Fruit fly (Drosophila melanogaster): ENCODE results near the gene Apoltp.

The Apoltp gene

DNA sequence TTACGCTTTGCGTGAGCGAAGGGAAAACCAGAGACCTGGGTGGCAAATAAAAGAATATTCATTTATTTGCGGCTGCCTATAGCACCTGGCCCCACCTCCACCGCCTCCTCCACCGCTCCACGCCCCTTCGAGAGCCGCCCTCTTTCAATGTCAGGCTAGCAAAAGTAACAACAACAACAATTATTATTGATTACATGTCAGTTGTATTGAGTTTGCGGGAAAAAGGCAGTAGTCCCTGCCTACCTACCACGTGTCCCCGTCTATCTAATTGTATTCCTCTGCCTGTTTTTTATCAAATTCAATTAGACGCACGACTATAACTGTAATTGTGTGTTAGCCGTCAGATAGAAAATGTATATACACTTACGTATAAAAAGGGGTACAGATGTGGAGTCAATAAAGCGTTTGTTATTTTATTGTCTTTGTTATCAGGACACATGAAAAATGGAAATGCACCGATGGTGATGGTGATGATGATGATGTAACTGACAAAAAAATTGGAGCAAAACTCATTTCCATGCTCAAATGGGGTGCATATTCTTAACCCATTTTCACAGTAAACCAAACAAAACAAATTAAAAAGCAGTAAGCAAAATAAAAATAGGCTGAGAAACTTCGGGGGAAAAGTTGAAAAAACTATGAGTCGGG lies 56.7 kb downstream of the Apoltp start:
- TF ChIP-seq usp (GFP tag; optimal IDR thresholded peaks at IDR 0.05) (no peak), psq (optimal IDR thresholded peaks at IDR 0.05) (no peak), EcR (GFP tag; optimal IDR thresholded peaks at IDR 0.05) (no peak), pan (optimal IDR thresholded peaks at IDR 0.05) (no peak), CG8478 (optimal IDR thresholded peaks at IDR 0.05) (no peak), Dll (optimal IDR thresholded peaks at IDR 0.05) (no peak)

DNA sequence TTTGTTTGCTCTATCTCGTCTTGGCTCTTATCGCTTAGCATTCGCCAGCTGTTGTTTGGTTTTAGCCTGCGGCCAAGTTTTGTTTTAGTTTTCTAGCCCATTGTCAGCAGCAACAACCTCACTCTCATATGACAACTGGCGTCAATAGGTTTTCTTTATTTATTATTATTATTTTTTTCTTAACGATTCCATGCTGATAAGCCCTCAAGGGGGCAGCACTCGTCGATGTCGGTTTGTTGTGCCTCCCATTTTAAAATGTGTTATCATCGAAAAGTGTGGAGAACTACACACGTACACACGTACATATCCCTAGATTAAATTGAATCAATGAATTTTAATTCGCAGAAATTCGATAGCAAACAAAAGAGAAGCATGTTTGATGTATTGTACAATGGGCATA lies 57.3 kb downstream of the Apoltp start:
- TF ChIP-seq usp (GFP tag; optimal IDR thresholded peaks at IDR 0.05), result no peak
- TF ChIP-seq Dll (optimal IDR thresholded peaks at IDR 0.05), result no peak
- TF ChIP-seq pan (optimal IDR thresholded peaks at IDR 0.05), result no peak

DNA sequence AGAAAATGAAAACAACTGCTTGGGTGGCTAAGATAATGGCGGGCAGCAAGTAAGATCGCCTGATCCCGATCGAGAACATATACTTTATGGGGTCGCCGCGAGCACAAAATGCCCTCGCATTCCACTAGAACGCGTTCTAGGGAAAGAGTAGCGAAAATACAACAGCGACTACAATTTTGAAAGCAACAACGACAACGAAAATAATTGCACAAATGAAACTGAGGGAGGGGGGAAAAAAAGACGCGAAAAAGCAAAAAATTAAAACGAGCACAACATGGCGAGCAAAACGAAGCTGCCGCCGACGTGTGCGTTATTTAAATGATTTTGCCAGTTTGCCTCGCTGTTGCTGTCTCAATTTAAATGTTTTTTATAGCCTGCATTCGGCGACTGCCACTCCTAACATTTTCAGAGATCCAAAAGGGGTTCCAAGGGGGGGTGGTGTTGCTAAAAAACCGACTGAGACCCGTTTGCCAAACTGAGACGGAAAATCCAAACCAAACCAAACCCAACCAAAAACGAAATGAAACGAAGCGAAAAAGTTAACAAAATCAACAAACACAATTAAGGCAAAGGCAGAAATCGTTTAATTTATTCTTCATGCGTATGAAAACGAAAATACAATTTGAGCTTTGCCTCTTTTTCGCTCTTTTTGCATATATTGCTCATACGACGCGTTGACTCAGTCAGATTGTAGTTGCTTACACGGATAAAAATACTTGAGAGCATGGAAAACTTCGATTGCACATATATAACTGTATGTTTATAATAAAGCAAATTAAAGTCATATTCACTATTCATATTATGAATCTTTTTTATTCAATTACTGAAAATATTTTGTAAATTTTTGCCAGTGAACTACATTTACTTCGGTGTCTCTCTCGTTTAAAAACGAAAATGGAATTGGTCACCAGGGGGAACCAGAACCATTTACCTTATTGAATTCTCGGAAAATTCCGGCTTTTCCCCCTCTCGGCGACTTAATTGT lies 58.7 kb downstream of the Apoltp start:
- TF ChIP-seq psq (optimal IDR thresholded peaks at IDR 0.05), result no peak
- TF ChIP-seq CG8478 (optimal IDR thresholded peaks at IDR 0.05), result no peak
- no peak for TF ChIP-seq usp (GFP tag; optimal IDR thresholded peaks at IDR 0.05)
- TF ChIP-seq Dll (optimal IDR thresholded peaks at IDR 0.05), result no peak
- TF ChIP-seq pan (optimal IDR thresholded peaks at IDR 0.05), result no peak
- no peak for TF ChIP-seq EcR (GFP tag; optimal IDR thresholded peaks at IDR 0.05)

- TF ChIP-seq EcR (GFP tag; optimal IDR thresholded peaks at IDR 0.05) (no peak), CG8478 (optimal IDR thresholded peaks at IDR 0.05) (no peak), psq (optimal IDR thresholded peaks at IDR 0.05) (no peak), Dll (optimal IDR thresholded peaks at IDR 0.05) (no peak), pan (optimal IDR thresholded peaks at IDR 0.05) (no peak), usp (GFP tag; optimal IDR thresholded peaks at IDR 0.05) (no peak)
These were observed 60.1 kb downstream of the Apoltp start for dm6 chr2L:9693924-9694610.

dm6 chr2L:9695723-9696122 lies 61.7 kb downstream of the Apoltp start:
- no peak for TF ChIP-seq psq (optimal IDR thresholded peaks at IDR 0.05)
- no peak for TF ChIP-seq usp (GFP tag; optimal IDR thresholded peaks at IDR 0.05)
- TF ChIP-seq pan (optimal IDR thresholded peaks at IDR 0.05), result no peak
- TF ChIP-seq Dll (optimal IDR thresholded peaks at IDR 0.05), result no peak
- no peak for TF ChIP-seq CG8478 (optimal IDR thresholded peaks at IDR 0.05)
- TF ChIP-seq EcR (GFP tag; optimal IDR thresholded peaks at IDR 0.05), result no peak

DNA sequence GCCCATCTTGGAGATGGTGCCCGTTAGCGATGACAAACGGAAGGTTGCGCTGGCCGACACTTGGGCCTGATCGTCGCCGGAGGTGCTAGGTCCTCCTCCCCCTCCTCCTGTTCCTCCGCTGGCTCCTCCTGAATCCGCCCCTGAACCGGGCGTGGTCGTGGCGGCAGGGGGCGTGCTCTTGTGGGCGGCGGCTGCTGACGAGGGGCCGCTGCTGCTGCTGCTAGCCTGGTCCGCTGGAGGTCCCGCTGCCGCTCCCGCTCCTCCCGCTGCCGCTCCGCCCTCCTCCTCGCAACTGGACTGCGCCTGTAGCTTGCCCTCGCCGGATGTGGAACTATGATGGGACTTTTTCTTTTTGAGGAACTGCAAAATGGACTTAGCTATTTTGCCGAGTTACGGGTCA lies 63.6 kb downstream of the Apoltp start:
- TF ChIP-seq pan (optimal IDR thresholded peaks at IDR 0.05) (no peak), psq (optimal IDR thresholded peaks at IDR 0.05) (no peak), CG8478 (optimal IDR thresholded peaks at IDR 0.05) (no peak), EcR (GFP tag; optimal IDR thresholded peaks at IDR 0.05) (no peak), Dll (optimal IDR thresholded peaks at IDR 0.05) (no peak), usp (GFP tag; optimal IDR thresholded peaks at IDR 0.05) (no peak)

- TF ChIP-seq pan (optimal IDR thresholded peaks at IDR 0.05), result no peak
- TF ChIP-seq CG8478 (optimal IDR thresholded peaks at IDR 0.05), result peak; percentile 60
These were observed 64.3 kb downstream of the Apoltp start for dm6 chr2L:9698092-9698922.

dm6 chr2L:9698923-9699493 lies 65.0 kb downstream of the Apoltp start, which contains the start of gene Pka-C1:
Pka-C1 (minus strand) TSS chr2L:9699297.
- no peak for TF ChIP-seq usp (GFP tag; optimal IDR thresholded peaks at IDR 0.05)
- TF ChIP-seq pan (optimal IDR thresholded peaks at IDR 0.05), result no peak
- TF ChIP-seq psq (optimal IDR thresholded peaks at IDR 0.05), result no peak
- TF ChIP-seq Dll (optimal IDR thresholded peaks at IDR 0.05), result no peak
- no peak for TF ChIP-seq CG8478 (optimal IDR thresholded peaks at IDR 0.05)
- TF ChIP-seq EcR (GFP tag; optimal IDR thresholded peaks at IDR 0.05), result no peak

dm6 chr2L:9699615-9700014 lies 65.6 kb downstream of the Apoltp start, which contains the start of gene hoip:
hoip (plus strand) TSS chr2L:9699791.
- no peak for TF ChIP-seq Dll (optimal IDR thresholded peaks at IDR 0.05)
- TF ChIP-seq EcR (GFP tag; optimal IDR thresholded peaks at IDR 0.05), result no peak
- no peak for TF ChIP-seq CG8478 (optimal IDR thresholded peaks at IDR 0.05)
- TF ChIP-seq psq (optimal IDR thresholded peaks at IDR 0.05), result no peak
- no peak for TF ChIP-seq pan (optimal IDR thresholded peaks at IDR 0.05)
- TF ChIP-seq usp (GFP tag; optimal IDR thresholded peaks at IDR 0.05), result no peak

DNA sequence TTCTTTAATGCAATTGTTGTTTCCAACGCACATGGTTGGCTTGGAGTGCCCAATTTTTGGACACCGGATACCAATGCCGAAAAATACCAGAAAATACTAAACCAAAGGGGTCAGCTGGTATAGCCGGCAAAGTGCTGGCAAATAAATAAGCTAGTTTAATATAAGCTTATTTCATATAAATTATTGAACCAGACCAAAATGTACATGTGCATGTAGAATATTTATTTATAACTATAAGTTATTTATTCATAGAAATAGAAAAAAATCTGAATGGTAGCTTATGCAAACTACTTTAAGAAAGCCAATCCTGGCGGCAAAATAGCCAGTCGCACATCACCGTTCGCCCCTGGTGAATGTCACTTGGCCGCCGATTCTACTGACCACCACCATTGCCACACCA lies 66.5 kb downstream of the Apoltp start, which contains the start of gene pelo:
TSS of gene pelo (plus strand) at position 357 of the 400 bp plus-strand sequence.
- TF ChIP-seq usp (GFP tag; optimal IDR thresholded peaks at IDR 0.05), result no peak

DNA sequence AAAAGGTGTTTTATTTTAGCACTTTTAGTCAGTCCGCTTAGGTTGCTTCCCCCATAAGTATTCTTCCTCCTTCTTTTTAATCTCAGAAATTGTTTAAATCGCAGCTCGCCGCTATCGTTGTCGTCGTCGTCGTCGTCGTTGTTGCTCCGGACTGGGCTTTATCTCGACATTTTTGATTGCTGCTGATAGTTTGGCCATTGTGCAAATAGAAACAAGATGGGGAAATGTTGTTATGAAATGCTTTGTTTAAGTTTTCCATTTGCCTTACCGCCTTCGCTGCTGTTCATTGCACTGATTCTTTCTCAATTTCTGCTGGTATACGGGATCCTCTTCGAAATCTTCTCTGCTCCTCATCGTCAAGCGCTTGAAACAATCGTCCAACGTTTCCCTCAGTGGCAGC lies 69.0 kb downstream of the Apoltp start:
- TF ChIP-seq Dll (optimal IDR thresholded peaks at IDR 0.05), result no peak
- no peak for TF ChIP-seq EcR (GFP tag; optimal IDR thresholded peaks at IDR 0.05)
- no peak for TF ChIP-seq CG8478 (optimal IDR thresholded peaks at IDR 0.05)
- TF ChIP-seq usp (GFP tag; optimal IDR thresholded peaks at IDR 0.05), result no peak
- TF ChIP-seq pan (optimal IDR thresholded peaks at IDR 0.05), result no peak
- TF ChIP-seq psq (optimal IDR thresholded peaks at IDR 0.05), result no peak
